Worm (Caenorhabditis elegans): ENCODE data around the gene C33H5.2.
A peak's percentile ranks its signal among the peaks of the same experiment; 100 is the strongest.

C33H5.2 gene

DNA sequence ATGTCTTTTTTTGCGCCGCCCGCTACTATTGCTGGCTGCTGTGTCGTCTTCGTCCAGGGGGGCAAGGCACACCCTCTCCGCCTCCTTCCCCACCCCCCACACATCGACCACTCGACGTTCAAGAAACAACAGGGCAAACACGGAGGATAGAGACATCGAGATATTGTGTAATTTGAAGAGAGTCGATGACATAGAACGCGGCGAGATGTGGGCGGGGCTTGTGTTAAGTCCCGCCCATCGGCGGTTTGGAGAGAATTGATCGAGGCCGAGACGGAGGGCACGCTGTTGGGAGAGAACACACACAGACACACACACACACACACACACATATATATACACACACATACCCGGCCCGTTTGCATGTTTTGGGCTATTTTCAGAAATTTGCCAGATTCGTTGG is 40.7 kb downstream of the C33H5.2 start:
- TF ChIP-seq ztf-29 (GFP tag; IDR thresholded peaks at IDR 0.05) (0 out of 2 replicates have a peak, but pooled peaks have one; percentile 42), cog-1 (tag; optimal IDR thresholded peaks at IDR 0.05) (peak; percentile 80), ref-1 (GFP tag; conservative IDR thresholded peaks at IDR 0.05) (no peak; the same call in 1 of the 2 replicates), ztf-23 (GFP tag; IDR thresholded peaks at IDR 0.05) (0 out of 2 replicates have a peak, but pooled peaks have one; percentile 50), T22C8.4 (GFP tag; IDR thresholded peaks at IDR 0.05) (no peak)

DNA sequence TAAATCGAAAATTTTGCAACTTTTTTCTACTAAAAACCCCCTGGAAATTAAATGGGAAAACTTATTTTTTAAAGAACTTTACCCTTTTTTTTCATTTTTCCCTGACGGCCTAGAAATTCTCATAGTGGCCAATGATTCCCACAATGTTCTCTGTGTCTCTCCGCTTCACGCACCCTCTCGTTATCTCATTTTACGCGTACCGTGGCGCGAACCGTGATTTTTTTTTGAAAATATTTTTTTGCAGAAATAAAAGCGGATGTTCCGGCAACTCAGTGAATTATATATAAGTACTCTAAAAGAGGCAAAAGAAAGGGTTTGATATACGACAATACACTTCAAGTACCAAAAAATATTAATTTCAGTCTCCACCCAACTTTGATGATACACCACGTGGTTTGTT is 41.5 kb downstream of the C33H5.2 start, which contains the start of gene C06A6.2:
Gene C06A6.2, plus strand, starts transcription at position 237 of the 400 bp plus-strand sequence.
- no peak for TF ChIP-seq med-1 (GFP tag; optimal IDR thresholded peaks at IDR 0.05; ENCODE audit: insufficient read depth)
- no peak for TF ChIP-seq flt-1 (GFP tag; IDR thresholded peaks at IDR 0.05)
- no peak for TF ChIP-seq ztf-29 (GFP tag; IDR thresholded peaks at IDR 0.05)
- no peak for TF ChIP-seq tab-1 (GFP tag; IDR thresholded peaks at IDR 0.05)
- no peak for TF ChIP-seq ztf-23 (GFP tag; IDR thresholded peaks at IDR 0.05)
- TF ChIP-seq ref-1 (GFP tag; conservative IDR thresholded peaks at IDR 0.05): no peak
- no peak for TF ChIP-seq klf-2 (GFP tag; conservative IDR thresholded peaks at IDR 0.05)
- TF ChIP-seq T22C8.4 (GFP tag; IDR thresholded peaks at IDR 0.05): no peak
- TF ChIP-seq cog-1 (tag; optimal IDR thresholded peaks at IDR 0.05): no peak

DNA sequence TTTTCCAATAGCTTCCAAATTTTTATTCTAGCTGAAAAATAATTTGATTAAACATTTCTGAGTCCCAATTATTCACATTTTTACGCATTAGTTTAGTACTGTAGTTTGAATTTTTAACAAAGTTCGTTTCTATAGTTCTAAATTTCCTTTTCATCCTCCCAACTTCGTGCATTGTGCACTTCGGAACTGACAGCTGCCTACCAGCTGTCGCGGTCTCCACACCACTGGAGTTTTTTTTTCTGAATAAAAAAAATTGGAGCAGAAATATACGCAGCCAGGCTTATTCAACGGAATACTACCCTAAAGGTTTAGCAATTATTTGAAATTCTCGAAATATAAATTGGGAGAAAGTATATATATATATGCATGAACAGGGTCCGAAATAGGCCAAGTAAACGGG is 44.4 kb downstream of the C33H5.2 start:
- TF ChIP-seq klf-2 (GFP tag; conservative IDR thresholded peaks at IDR 0.05) (no peak), ztf-23 (GFP tag; IDR thresholded peaks at IDR 0.05) (no peak), ref-1 (GFP tag; conservative IDR thresholded peaks at IDR 0.05) (no peak), cog-1 (tag; optimal IDR thresholded peaks at IDR 0.05) (no peak), T22C8.4 (GFP tag; IDR thresholded peaks at IDR 0.05) (no peak), ztf-29 (GFP tag; IDR thresholded peaks at IDR 0.05) (no peak), flt-1 (GFP tag; IDR thresholded peaks at IDR 0.05) (no peak), med-1 (GFP tag; optimal IDR thresholded peaks at IDR 0.05; ENCODE audit: insufficient read depth) (no peak), tab-1 (GFP tag; IDR thresholded peaks at IDR 0.05) (no peak)

DNA sequence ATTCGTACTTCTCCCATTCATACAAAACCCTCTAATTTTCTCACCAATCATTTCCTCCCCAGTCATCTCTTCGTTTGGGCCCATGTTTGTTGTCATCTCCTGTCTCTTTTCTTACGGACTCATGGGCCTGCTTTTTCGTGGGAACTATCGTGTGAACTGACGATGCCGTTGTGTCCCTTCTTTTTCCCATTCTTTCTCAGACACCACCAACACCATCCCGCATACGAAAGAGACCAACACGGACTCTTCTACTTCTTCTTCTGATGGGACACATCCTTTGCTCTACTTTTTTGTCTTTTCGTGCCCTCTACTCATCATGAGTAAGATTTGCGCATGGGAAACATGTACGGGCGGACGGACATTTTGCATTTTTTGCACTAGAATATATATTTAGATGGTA is 45.5 kb downstream of the C33H5.2 start:
- TF ChIP-seq flt-1 (GFP tag; IDR thresholded peaks at IDR 0.05) (no peak), T22C8.4 (GFP tag; IDR thresholded peaks at IDR 0.05) (no peak), cog-1 (tag; optimal IDR thresholded peaks at IDR 0.05) (no peak), tab-1 (GFP tag; IDR thresholded peaks at IDR 0.05) (no peak), ztf-23 (GFP tag; IDR thresholded peaks at IDR 0.05) (no peak), med-1 (GFP tag; optimal IDR thresholded peaks at IDR 0.05; ENCODE audit: insufficient read depth) (no peak), ref-1 (GFP tag; conservative IDR thresholded peaks at IDR 0.05) (no peak), ztf-29 (GFP tag; IDR thresholded peaks at IDR 0.05) (no peak), klf-2 (GFP tag; conservative IDR thresholded peaks at IDR 0.05) (no peak)

DNA sequence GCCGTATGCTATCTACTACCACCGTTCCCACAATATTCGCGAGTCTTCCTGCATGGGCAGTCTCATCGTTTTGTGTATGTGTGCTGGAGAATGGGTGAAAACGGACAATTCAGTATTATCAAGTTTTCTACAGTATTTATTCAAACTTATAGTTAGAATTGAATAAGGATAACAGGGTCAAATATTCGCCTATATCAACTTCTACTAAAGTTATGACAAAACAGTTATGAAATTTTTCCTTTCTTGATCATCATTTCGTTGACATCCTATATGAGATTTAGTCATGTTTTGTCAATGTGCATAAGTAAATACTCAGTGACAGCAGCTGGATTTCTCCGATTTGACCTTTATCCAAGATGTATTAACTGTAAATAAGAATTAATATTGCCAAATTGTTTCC is 46.5 kb downstream of the C33H5.2 start:
- TF ChIP-seq flt-1 (GFP tag; IDR thresholded peaks at IDR 0.05) (no peak), ref-1 (GFP tag; conservative IDR thresholded peaks at IDR 0.05) (no peak), cog-1 (tag; optimal IDR thresholded peaks at IDR 0.05) (no peak), T22C8.4 (GFP tag; IDR thresholded peaks at IDR 0.05) (no peak), med-1 (GFP tag; optimal IDR thresholded peaks at IDR 0.05; ENCODE audit: insufficient read depth) (no peak), tab-1 (GFP tag; IDR thresholded peaks at IDR 0.05) (no peak), ztf-29 (GFP tag; IDR thresholded peaks at IDR 0.05) (no peak), klf-2 (GFP tag; conservative IDR thresholded peaks at IDR 0.05) (no peak), ztf-23 (GFP tag; IDR thresholded peaks at IDR 0.05) (no peak)

All from whole organism, midembryonic.